Worm (Caenorhabditis elegans): ENCODE data around the gene K08F8.7.

DNA sequence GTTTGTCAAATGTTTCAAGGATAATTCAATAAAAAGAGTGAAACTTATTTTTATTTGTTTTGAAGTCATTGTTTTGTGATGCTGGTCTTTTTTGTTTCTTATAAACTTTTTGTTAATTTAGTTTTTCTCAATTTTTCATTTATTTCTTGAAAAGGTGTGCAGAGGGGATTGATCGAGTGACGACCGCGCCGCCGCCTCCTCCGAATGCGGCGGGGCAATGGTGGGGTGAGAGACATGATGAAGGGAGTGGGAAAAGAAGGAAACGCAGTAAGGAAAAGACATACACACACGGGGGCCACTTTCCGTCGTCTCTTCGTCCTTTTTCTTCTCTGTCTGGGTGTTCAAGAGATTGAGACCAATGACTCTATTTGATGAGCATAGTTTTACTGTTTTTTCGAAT lies 14.2 kb upstream of the K08F8.7 start:
- TF ChIP-seq W03F9.2 (tag; optimal IDR thresholded peaks at IDR 0.05) (no peak), dao-5 (tag; optimal IDR thresholded peaks at IDR 0.05) (no peak)
